Worm (Caenorhabditis elegans) whole organism, L1 larva: Measurements from ENCODE around the gene praf-3.

Experiments used
- aha-1 ChIP-seq: fragments of 150-350 bp; optimal IDR thresholded peaks from 2 replicates; lab custom pipeline; 2014; ENCODE audit warnings: missing biosample characterization, missing genetic modification characterization
- fkh-8 ChIP-seq: sonication (generic microtip); optimal IDR thresholded peaks from 2 replicates; lab custom pipeline; 2016; ENCODE audit warnings: mild to moderate bottlenecking, missing genetic modification characterization, missing compliant biosample characterization
- mep-1 ChIP-seq: fragments of 150-350 bp; optimal IDR thresholded peaks from 2 replicates; lab custom pipeline; 2014; ENCODE audit warnings: missing biosample characterization, missing genetic modification characterization
- nhr-11 ChIP-seq: fragments of 150-350 bp; optimal IDR thresholded peaks from 2 replicates; lab custom pipeline; 2014; ENCODE audit warnings: missing biosample characterization, missing genetic modification characterization
- nhr-76 ChIP-seq: sonication (generic microtip); optimal IDR thresholded peaks from 2 replicates; lab custom pipeline; 2017; ENCODE audit warnings: missing biosample characterization, missing genetic modification characterization
- snpc-4 ChIP-seq: fragments of 150-350 bp; optimal IDR thresholded peaks from 2 replicates; lab custom pipeline; 2014; ENCODE audit warnings: missing biosample characterization, missing genetic modification characterization
- swsn-7 ChIP-seq: sonication (generic microtip); optimal IDR thresholded peaks from 2 replicates; lab custom pipeline; 2016; ENCODE audit warnings: missing genetic modification characterization, missing compliant biosample characterization
- unc-62 ChIP-seq: fragments of 150-350 bp; optimal IDR thresholded peaks from 2 replicates; lab custom pipeline; 2014; ENCODE audit warnings: missing biosample characterization, missing genetic modification reagents, missing genetic modification characterization
- zag-1 ChIP-seq: fragments of 150-350 bp; optimal IDR thresholded peaks from 2 replicates; lab custom pipeline; 2014; ENCODE audit warnings: missing biosample characterization, missing genetic modification characterization

DNA sequence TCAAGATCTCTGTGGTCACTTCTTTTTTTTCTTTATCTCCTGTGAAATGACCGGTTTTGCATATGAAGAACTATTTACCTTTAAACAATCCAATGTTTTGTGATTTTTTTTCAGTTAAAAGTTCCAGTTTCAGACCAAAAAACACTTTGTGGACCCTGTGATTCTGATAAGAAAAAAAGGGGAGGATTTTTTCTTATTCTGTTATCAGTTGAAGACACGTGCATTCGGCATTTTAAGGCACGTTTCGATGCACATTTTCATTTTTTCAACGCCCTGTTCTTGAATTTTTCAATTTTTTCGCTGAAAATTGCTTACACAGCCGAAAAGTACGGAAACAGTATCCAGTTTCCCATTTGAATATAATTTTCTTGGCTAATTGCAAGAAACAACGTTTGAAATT, 13.5 kb upstream of the praf-3 start, which contains the start of gene aagr-1:
- TF ChIP-seq fkh-8 (tag; lab: Kevin White, UChicago) (no peak), aha-1 (tag; lab: Kevin White, UChicago) (no peak), unc-62 (GFP tag; lab: Kevin White, UChicago) (no peak), mep-1 (no peak), snpc-4 (tag; lab: Kevin White, UChicago) (no peak), nhr-76 (tag; lab: Kevin White, UChicago) (no peak), nhr-11 (tag; lab: Kevin White, UChicago) (no peak), swsn-7 (no peak), zag-1 (tag; lab: Kevin White, UChicago) (no peak)
